Fruit fly (Drosophila melanogaster) whole organism, embryonic: ENCODE results near the gene Osi16.

Source experiments
- ATbp ChIP-seq: fragments of 200-800 bp; sonication (Bioruptor generic); optimal IDR thresholded peaks from 2 replicates; lab custom pipeline; 2017; ENCODE audit warnings: missing biosample characterization, mild to moderate bottlenecking, missing genetic modification characterization, missing genetic modification reagents
- C15 ChIP-seq: fragments of 200-800 bp; sonication (Bioruptor generic); IDR thresholded peaks from 3 replicates; pipeline ENCODE4 v1.3.6; 2022; ENCODE audit warnings: missing biosample characterization, missing genetic modification characterization
- CG12219 ChIP-seq: fragments of 200-800 bp; sonication (Bioruptor generic); optimal IDR thresholded peaks from 3 replicates; lab custom pipeline; 2018; ENCODE audit warnings: missing biosample characterization, mild to moderate bottlenecking, missing genetic modification characterization
- CG12744 ChIP-seq: fragments of 200-800 bp; sonication (Bioruptor generic); optimal IDR thresholded peaks from 2 replicates; lab custom pipeline; 2016; ENCODE audit warnings: missing biosample characterization, missing genetic modification characterization
- CG13424 ChIP-seq: fragments of 200-800 bp; sonication (Bioruptor generic); optimal IDR thresholded peaks from 2 replicates; lab custom pipeline; 2019; ENCODE audit warnings: missing biosample characterization, mild to moderate bottlenecking, missing genetic modification characterization, moderate library complexity
- CG13624 ChIP-seq: fragments of 200-800 bp; sonication (Bioruptor generic); optimal IDR thresholded peaks from 2 replicates; lab custom pipeline; 2016; ENCODE audit warnings: missing biosample characterization, missing genetic modification characterization
- CG14014 ChIP-seq: fragments of 200-800 bp; sonication (Bioruptor generic); IDR thresholded peaks from 2 replicates; pipeline ENCODE4 v1.3.6; 2022; ENCODE audit warnings: missing biosample characterization, missing genetic modification characterization
- CG14441 ChIP-seq: fragments of 200-800 bp; sonication (Bioruptor generic); IDR thresholded peaks from 2 replicates; pipeline ENCODE4 v1.3.6; 2022; ENCODE audit warnings: missing biosample characterization, missing genetic modification characterization
- CG15514 ChIP-seq: fragments of 200-800 bp; sonication (Bioruptor generic); optimal IDR thresholded peaks from 3 replicates; lab custom pipeline; 2017; ENCODE audit warnings: missing biosample characterization, missing genetic modification characterization, mild to moderate bottlenecking, moderate library complexity, missing genetic modification reagents
- CG2199 ChIP-seq: fragments of 200-800 bp; sonication (Bioruptor generic); IDR thresholded peaks from 3 replicates; pipeline ENCODE4 v1.3.6; 2022; ENCODE audit warnings: missing biosample characterization, missing genetic modification characterization
- CG31224 ChIP-seq: fragments of 200-800 bp; sonication (Bioruptor generic); IDR thresholded peaks from 2 replicates; pipeline ENCODE4 v1.3.6; 2022; ENCODE audit warnings: missing biosample characterization, missing genetic modification characterization
- CG33213 ChIP-seq: fragments of 200-800 bp; sonication (Bioruptor generic); optimal IDR thresholded peaks from 3 replicates; lab custom pipeline; 2016; ENCODE audit warnings: missing biosample characterization, missing genetic modification characterization
- CG34224 ChIP-seq: fragments of 200-800 bp; sonication (Bioruptor generic); IDR thresholded peaks from 3 replicates; pipeline ENCODE4 v1.3.6; 2022; ENCODE audit warnings: missing biosample characterization, missing genetic modification characterization; ENCODE audit not compliant: partially characterized antibody
- CG4820 ChIP-seq: fragments of 200-800 bp; sonication (Bioruptor generic); optimal IDR thresholded peaks from 3 replicates; lab custom pipeline; 2016; ENCODE audit warnings: missing biosample characterization, missing genetic modification characterization
- CG7928 ChIP-seq: fragments of 200-800 bp; sonication (Bioruptor generic); optimal IDR thresholded peaks from 2 replicates; lab custom pipeline; 2017; ENCODE audit warnings: missing biosample characterization, mild to moderate bottlenecking, missing genetic modification characterization
- CG8944 ChIP-seq: fragments of 200-800 bp; sonication (Bioruptor generic); optimal IDR thresholded peaks from 3 replicates; lab custom pipeline; 2016; ENCODE audit warnings: missing biosample characterization, missing genetic modification characterization
- D19B ChIP-seq: fragments of 200-800 bp; sonication (Bioruptor generic); optimal IDR thresholded peaks from 2 replicates; lab custom pipeline; 2017; ENCODE audit warnings: missing biosample characterization, mild to moderate bottlenecking, missing genetic modification characterization
- Dek ChIP-seq: fragments of 200-800 bp; sonication (Bioruptor generic); optimal IDR thresholded peaks from 3 replicates; lab custom pipeline; 2019; ENCODE audit warnings: missing biosample characterization, mild to moderate bottlenecking, missing genetic modification characterization, moderate library complexity
- Doc2 ChIP-seq: fragments of 200-800 bp; sonication (Bioruptor generic); IDR thresholded peaks from 2 replicates; pipeline ENCODE4 v1.3.6; 2022; ENCODE audit warnings: missing biosample characterization, missing genetic modification characterization
- Eip74EF ChIP-seq, 2 experiments: fragments of 200-800 bp in 1 of 2; fragments of >200 bp in 1 of 2; sonication (Bioruptor generic) in 1 of 2; optimal IDR thresholded peaks; 2 replicates each; lab custom pipeline; 2017 to 2019; ENCODE audit warnings: missing biosample characterization in 2 of 2, missing genetic modification characterization in 2 of 2, mild to moderate bottlenecking in 1 of 2, moderate library complexity in 1 of 2
- Ets65A ChIP-seq: fragments of 200-800 bp; sonication (Bioruptor generic); peaks from one replicate; lab custom pipeline; 2016; ENCODE audit warnings: missing biosample characterization, missing genetic modification characterization
- Hmr ChIP-seq: fragments of 200-800 bp; sonication (Bioruptor generic); optimal IDR thresholded peaks from 3 replicates; lab custom pipeline; 2017; ENCODE audit warnings: mild to moderate bottlenecking, missing biosample characterization, missing genetic modification reagents, missing genetic modification characterization
- MTF-1 ChIP-seq: fragments of 200-800 bp; sonication (Bioruptor generic); optimal IDR thresholded peaks from 2 replicates; lab custom pipeline; 2018; ENCODE audit warnings: missing biosample characterization, mild to moderate bottlenecking, missing genetic modification characterization, borderline replicate concordance
- Nf-YB ChIP-seq: fragments of 200-800 bp; sonication (Bioruptor generic); optimal IDR thresholded peaks from 3 replicates; lab custom pipeline; 2019; ENCODE audit warnings: missing biosample characterization, mild to moderate bottlenecking, missing genetic modification characterization, moderate library complexity
- NfI ChIP-seq: fragments of 200-800 bp; sonication (Bioruptor generic); optimal IDR thresholded peaks from 3 replicates; lab custom pipeline; 2018; ENCODE audit warnings: missing biosample characterization, mild to moderate bottlenecking, missing genetic modification characterization, moderate library complexity
- Pdp1 ChIP-seq, 2 experiments: fragments of 200-800 bp; sonication (Bioruptor generic); optimal IDR thresholded peaks; 3 replicates each; lab custom pipeline; 2016; ENCODE audit warnings: missing biosample characterization in 2 of 2, missing genetic modification characterization in 2 of 2, mild to moderate bottlenecking in 1 of 2, moderate library complexity in 1 of 2
- Ravus ChIP-seq: fragments of 200-800 bp; sonication (Bioruptor generic); IDR thresholded peaks from 2 replicates; pipeline ENCODE4 v1.3.6; 2022; ENCODE audit warnings: missing biosample characterization, missing genetic modification characterization
- cg ChIP-seq: fragments of 200-800 bp; sonication (Bioruptor generic); optimal IDR thresholded peaks from 3 replicates; lab custom pipeline; 2019; ENCODE audit warnings: missing biosample characterization, mild to moderate bottlenecking, missing genetic modification characterization, moderate library complexity
- chinmo ChIP-seq: fragments of 200-800 bp; sonication (Bioruptor generic); IDR thresholded peaks from 4 replicates; pipeline ENCODE4 v1.3.6; 2022; ENCODE audit warnings: missing biosample characterization, missing genetic modification characterization; ENCODE audit not compliant: partially characterized antibody
- crol ChIP-seq: fragments of 200-800 bp; sonication (Bioruptor generic); IDR thresholded peaks from 2 replicates; pipeline ENCODE4 v1.3.6; 2022; ENCODE audit warnings: missing biosample characterization, missing genetic modification characterization
- dan ChIP-seq: fragments of 200-800 bp; sonication (Bioruptor generic); IDR thresholded peaks from 2 replicates; pipeline ENCODE4 v1.3.6; 2022; ENCODE audit warnings: missing biosample characterization, missing genetic modification characterization
- fd64A ChIP-seq: fragments of 200-800 bp; sonication (Bioruptor generic); optimal IDR thresholded peaks from 3 replicates; lab custom pipeline; 2018; ENCODE audit warnings: missing biosample characterization, mild to moderate bottlenecking, missing genetic modification characterization
- fd96Cb ChIP-seq: fragments of 200-800 bp; sonication (Bioruptor generic); optimal IDR thresholded peaks from 2 replicates; lab custom pipeline; 2018; ENCODE audit warnings: missing biosample characterization, mild to moderate bottlenecking, missing genetic modification characterization, moderate library complexity
- gem ChIP-seq: fragments of 200-800 bp; sonication (Bioruptor generic); optimal IDR thresholded peaks from 2 replicates; lab custom pipeline; 2019; ENCODE audit warnings: missing biosample characterization, mild to moderate bottlenecking, missing genetic modification characterization, moderate library complexity
- jumu ChIP-seq: fragments of 200-800 bp; sonication (Bioruptor generic); optimal IDR thresholded peaks from 3 replicates; lab custom pipeline; 2016; ENCODE audit warnings: missing biosample characterization, missing genetic modification characterization
- kay ChIP-seq: fragments of 200-800 bp; sonication (Bioruptor generic); optimal IDR thresholded peaks from 2 replicates; lab custom pipeline; 2016; ENCODE audit warnings: missing biosample characterization, missing genetic modification characterization
- ken ChIP-seq: fragments of 200-800 bp; sonication (Bioruptor generic); IDR thresholded peaks from 3 replicates; pipeline ENCODE4 v1.3.6; 2022; ENCODE audit warnings: missing biosample characterization, missing genetic modification characterization
- odd ChIP-seq: fragments of 200-800 bp; sonication (Bioruptor generic); optimal IDR thresholded peaks from 2 replicates; lab custom pipeline; 2017; ENCODE audit warnings: missing biosample characterization, mild to moderate bottlenecking, missing genetic modification characterization
- otp ChIP-seq: fragments of 200-800 bp; sonication (Bioruptor generic); IDR thresholded peaks from 3 replicates; pipeline ENCODE4, ENCODE4 v1.3.6; 2022; ENCODE audit warnings: missing biosample characterization, missing genetic modification characterization
- ranshi ChIP-seq: fragments of 200-800 bp; sonication (Bioruptor generic); IDR thresholded peaks from 2 replicates; pipeline ENCODE4 v1.3.6; 2022; ENCODE audit warnings: missing biosample characterization, missing genetic modification characterization
- sens-2 ChIP-seq: fragments of 200-800 bp; sonication (Bioruptor generic); IDR thresholded peaks from 2 replicates; pipeline ENCODE4 v1.3.6; 2022; ENCODE audit warnings: missing biosample characterization, missing genetic modification characterization
- so ChIP-seq: fragments of 200-800 bp; sonication (Bioruptor generic); IDR thresholded peaks from 3 replicates; pipeline ENCODE4 v1.3.6; 2022; ENCODE audit warnings: missing biosample characterization, missing genetic modification characterization
- sr ChIP-seq: fragments of 200-800 bp; sonication (Bioruptor generic); IDR thresholded peaks from 3 replicates; pipeline ENCODE4 v1.3.6; 2022; ENCODE audit warnings: missing biosample characterization, missing genetic modification characterization
- stc ChIP-seq: fragments of 200-800 bp; sonication (Bioruptor generic); IDR thresholded peaks from 2 replicates; pipeline ENCODE4 v1.3.6; 2022; ENCODE audit warnings: missing biosample characterization, missing genetic modification characterization
- sug ChIP-seq: fragments of 200-800 bp; optimal IDR thresholded peaks from 2 replicates; lab custom pipeline; 2019; ENCODE audit warnings: missing biosample characterization, mild to moderate bottlenecking, missing genetic modification characterization, moderate library complexity
- tx ChIP-seq: fragments of 200-800 bp; sonication (Bioruptor generic); optimal IDR thresholded peaks from 2 replicates; lab custom pipeline; 2016; ENCODE audit warnings: missing biosample characterization, missing genetic modification characterization
- zen ChIP-seq: fragments of 200-800 bp; sonication (Bioruptor generic); optimal IDR thresholded peaks from 3 replicates; lab custom pipeline; 2018; ENCODE audit warnings: missing biosample characterization, mild to moderate bottlenecking, missing genetic modification characterization, moderate library complexity

Gene Osi16

dm6 chr3R:6351696-6352378, 46.8 kb downstream of the Osi16 start (continued):
- TF ChIP-seq CG4820 (GFP tag; lab: Kevin White, UChicago): peak; percentile 77
- peak; percentile 15; the same call in 1 of the 3 replicates for TF ChIP-seq CG2199 (GFP tag; lab: Robert Waterston, UW)
- TF ChIP-seq Pdp1 (GFP tag; optimal IDR thresholded peaks at IDR 0.05; lab: Kevin White, UChicago): peak in 1 of 2 experiments; percentile 22
- no peak for TF ChIP-seq tx (GFP tag; lab: Kevin White, UChicago)
- no peak for TF ChIP-seq stc (GFP tag; lab: Robert Waterston, UW)
- TF ChIP-seq CG12219 (GFP tag; lab: Kevin White, UChicago): no peak
- TF ChIP-seq CG15514 (GFP tag; lab: Kevin White, UChicago): no peak
- no peak for TF ChIP-seq MTF-1 (GFP tag; lab: Kevin White, UChicago)
- TF ChIP-seq CG13424 (tag; lab: Kevin White, UChicago): peak; percentile 56
- TF ChIP-seq fd96Cb (tag; lab: Kevin White, UChicago): no peak
- TF ChIP-seq odd: no peak
- TF ChIP-seq dan: no peak
- TF ChIP-seq NfI: peak; percentile 22
- TF ChIP-seq C15: no peak
- no peak for TF ChIP-seq fd64A
- TF ChIP-seq chinmo (GFP tag; lab: Robert Waterston, UW): no peak
- peak in 1 of 2 experiments; percentile 53 for TF ChIP-seq Eip74EF (GFP tag; optimal IDR thresholded peaks at IDR 0.05; lab: Kevin White, UChicago)
- peak; percentile 23 for TF ChIP-seq ATbp (GFP tag; lab: Kevin White, UChicago)
- TF ChIP-seq sens-2 (GFP tag; lab: Robert Waterston, UW): no peak
- no peak for TF ChIP-seq D19B
- TF ChIP-seq ken (GFP tag; lab: Robert Waterston, UW): no peak
- peak; percentile 50 for TF ChIP-seq cg
- peak; percentile 4; the same call in 1 of the 2 replicates for TF ChIP-seq CG14014 (GFP tag; lab: Robert Waterston, UW)
- no peak for TF ChIP-seq jumu (GFP tag; lab: Kevin White, UChicago)
- peak; percentile 7 for TF ChIP-seq sug (tag; lab: Kevin White, UChicago)

DNA sequence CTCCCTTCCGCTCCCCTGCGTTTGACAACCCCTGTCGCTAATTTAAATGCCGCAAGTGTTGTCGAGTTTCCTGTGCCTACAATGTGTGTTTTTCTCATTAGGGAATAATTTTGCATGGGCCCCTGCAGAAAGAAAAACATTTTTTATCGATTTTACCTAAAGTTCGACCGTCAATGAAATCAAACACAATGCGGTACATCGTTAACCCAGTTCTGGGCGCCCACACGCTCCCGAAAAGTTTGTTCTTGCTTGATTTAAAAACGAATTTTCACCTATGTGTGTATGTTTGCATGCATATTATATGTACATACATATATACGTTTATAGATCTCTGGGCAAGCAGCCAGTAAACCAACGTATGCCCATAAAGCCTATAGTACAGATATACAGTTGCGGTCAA, 47.4 kb downstream of the Osi16 start:
- peak; percentile 55; the same call in 1 of the 2 replicates for TF ChIP-seq crol
- TF ChIP-seq Doc2 (GFP tag; lab: Robert Waterston, UW): no peak
- TF ChIP-seq sr (GFP tag; lab: Robert Waterston, UW): peak; percentile 71; the same call in 2 of the 3 replicates
- peak; percentile 51; the same call in 1 of the 2 replicates for TF ChIP-seq CG31224
- TF ChIP-seq so (GFP tag; lab: Robert Waterston, UW): no peak
- peak; percentile 46 for TF ChIP-seq Ets65A
- no peak for TF ChIP-seq CG33213 (GFP tag; lab: Kevin White, UChicago)

dm6 chr3R:6352893-6353623, 48.0 kb downstream of the Osi16 start:
- TF ChIP-seq ranshi (GFP tag; lab: Robert Waterston, UW): no peak
- TF ChIP-seq CG13624: no peak
- TF ChIP-seq Dek (tag; lab: Kevin White, UChicago): no peak
- no peak for TF ChIP-seq CG34224 (GFP tag; lab: Robert Waterston, UW)
- TF ChIP-seq zen (tag; lab: Kevin White, UChicago): no peak
- peak; percentile 63 for TF ChIP-seq gem (tag; lab: Kevin White, UChicago)
- TF ChIP-seq kay (GFP tag; lab: Kevin White, UChicago): peak; percentile 2
- TF ChIP-seq CG8944: no peak
- no peak for TF ChIP-seq Hmr (GFP tag; lab: Kevin White, UChicago)
- no peak for TF ChIP-seq CG12744 (GFP tag; lab: Kevin White, UChicago)
- no peak for TF ChIP-seq CG7928 (GFP tag; lab: Kevin White, UChicago)
- peak; percentile 10 for TF ChIP-seq Nf-YB (GFP tag; lab: Kevin White, UChicago)
- no peak for TF ChIP-seq Ravus (GFP tag; lab: Robert Waterston, UW)
- TF ChIP-seq CG14441 (GFP tag; lab: Robert Waterston, UW): no peak
- TF ChIP-seq otp (GFP tag; lab: Robert Waterston, UW): 0 out of 3 replicates have a peak, but pooled peaks have one; percentile 9
